Fruit fly (Drosophila melanogaster) whole organism, embryonic: ENCODE results near the gene Ttc19.
A peak's percentile ranks its signal among the peaks of the same experiment; 100 is the strongest.

Experiments
- Atf3 ChIP-seq: fragments of 200-800 bp; sonication (Bioruptor generic); optimal IDR thresholded peaks from 3 replicates; lab custom pipeline; 2016; ENCODE audit warnings: missing biosample characterization, missing genetic modification characterization
- Awh ChIP-seq: fragments of 200-800 bp; sonication (Bioruptor generic); IDR thresholded peaks from 2 replicates; pipeline ENCODE4, ENCODE4 v1.3.6; 2022; ENCODE audit warnings: missing biosample characterization, missing genetic modification characterization
- B-H1 ChIP-seq: fragments of 200-800 bp; sonication (Bioruptor generic); IDR thresholded peaks from 3 replicates; pipeline ENCODE4 v1.3.6; 2022; ENCODE audit warnings: missing biosample characterization, missing genetic modification characterization
- Bgb ChIP-seq: fragments of 200-800 bp; sonication (Bioruptor generic); IDR thresholded peaks from 2 replicates; pipeline ENCODE4 v1.3.6; 2022; ENCODE audit warnings: missing biosample characterization, missing genetic modification characterization; ENCODE audit not compliant: partially characterized antibody
- CG10147 ChIP-seq: fragments of 200-800 bp; sonication (Bioruptor generic); optimal IDR thresholded peaks from 2 replicates; lab custom pipeline; 2019; ENCODE audit warnings: missing biosample characterization, mild to moderate bottlenecking, missing genetic modification characterization, moderate library complexity
- CG10321 ChIP-seq: fragments of 200-800 bp; sonication (Bioruptor generic); IDR thresholded peaks from 2 replicates; pipeline ENCODE4 v1.3.6; 2022; ENCODE audit warnings: missing biosample characterization, missing genetic modification characterization
- CG10654 ChIP-seq: fragments of 200-800 bp; sonication (Bioruptor generic); optimal IDR thresholded peaks from 2 replicates; lab custom pipeline; 2016; ENCODE audit warnings: missing biosample characterization, missing genetic modification characterization
- CG12769 ChIP-seq: fragments of 200-800 bp; sonication (Bioruptor generic); optimal IDR thresholded peaks from 2 replicates; lab custom pipeline; 2019; ENCODE audit warnings: missing biosample characterization, mild to moderate bottlenecking, missing genetic modification characterization, moderate library complexity
- CG12942 ChIP-seq: fragments of 200-800 bp; sonication (Bioruptor generic); optimal IDR thresholded peaks from 3 replicates; lab custom pipeline; 2016; ENCODE audit warnings: missing biosample characterization, missing genetic modification characterization
- CG13424 ChIP-seq: fragments of 200-800 bp; sonication (Bioruptor generic); optimal IDR thresholded peaks from 2 replicates; lab custom pipeline; 2019; ENCODE audit warnings: missing biosample characterization, mild to moderate bottlenecking, missing genetic modification characterization, moderate library complexity
- CG1603 ChIP-seq: fragments of 200-800 bp; sonication (Bioruptor generic); optimal IDR thresholded peaks from 2 replicates; lab custom pipeline; 2019; ENCODE audit warnings: missing biosample characterization, mild to moderate bottlenecking, missing genetic modification characterization, moderate library complexity
- CG16815 ChIP-seq: fragments of 200-800 bp; sonication (Bioruptor generic); optimal IDR thresholded peaks from 3 replicates; lab custom pipeline; 2017; ENCODE audit warnings: missing biosample characterization, mild to moderate bottlenecking, missing genetic modification characterization
- CG1792 ChIP-seq: fragments of 200-800 bp; sonication (Bioruptor generic); optimal IDR thresholded peaks from 2 replicates; lab custom pipeline; 2016; ENCODE audit warnings: missing biosample characterization, missing genetic modification characterization
- CG2712 ChIP-seq: fragments of 200-800 bp; optimal IDR thresholded peaks from 3 replicates; lab custom pipeline; 2019; ENCODE audit warnings: missing biosample characterization, mild to moderate bottlenecking, missing genetic modification characterization, moderate library complexity
- CG34376 ChIP-seq: fragments of 200-800 bp; sonication (Bioruptor generic); optimal IDR thresholded peaks from 2 replicates; lab custom pipeline; 2018; ENCODE audit warnings: missing biosample characterization, mild to moderate bottlenecking, missing genetic modification characterization
- CG3995 ChIP-seq: fragments of 200-800 bp; sonication (Bioruptor generic); optimal IDR thresholded peaks from 3 replicates; lab custom pipeline; 2016; ENCODE audit warnings: missing biosample characterization, missing genetic modification characterization
- CG4617 ChIP-seq: fragments of 200-800 bp; sonication (Bioruptor generic); optimal IDR thresholded peaks from 3 replicates; lab custom pipeline; 2016; ENCODE audit warnings: missing biosample characterization, missing genetic modification characterization, borderline replicate concordance
- CG5245 ChIP-seq: fragments of 200-800 bp; sonication (Bioruptor generic); optimal IDR thresholded peaks from 3 replicates; lab custom pipeline; 2016; ENCODE audit warnings: missing biosample characterization, missing genetic modification characterization
- CG6689 ChIP-seq: fragments of 200-800 bp; sonication (Bioruptor generic); IDR thresholded peaks from 2 replicates; pipeline ENCODE4 v1.3.6; 2022; ENCODE audit warnings: missing biosample characterization, missing genetic modification characterization
- CG8089 ChIP-seq: fragments of 200-800 bp; sonication (Bioruptor generic); optimal IDR thresholded peaks from 3 replicates; lab custom pipeline; 2016; ENCODE audit warnings: missing biosample characterization, missing genetic modification characterization
- CG8359 ChIP-seq: fragments of 200-800 bp; sonication (Bioruptor generic); optimal IDR thresholded peaks from 2 replicates; lab custom pipeline; 2017; ENCODE audit warnings: missing biosample characterization, mild to moderate bottlenecking, missing genetic modification characterization, borderline replicate concordance
- CG8765 ChIP-seq: fragments of 200-800 bp; sonication (Bioruptor generic); IDR thresholded peaks from 2 replicates; pipeline ENCODE4 v1.3.6; 2022; ENCODE audit warnings: missing biosample characterization, missing genetic modification characterization
- CG9215 ChIP-seq: fragments of 200-800 bp; sonication (Bioruptor generic); IDR thresholded peaks from 2 replicates; pipeline ENCODE4 v1.3.6; 2022; ENCODE audit warnings: missing biosample characterization, missing genetic modification characterization
- Camta ChIP-seq: fragments of 200-800 bp; sonication (Bioruptor generic); optimal IDR thresholded peaks from 2 replicates; lab custom pipeline; 2016; ENCODE audit warnings: missing biosample characterization, missing genetic modification characterization
- Chrac-16 ChIP-seq: fragments of 200-800 bp; sonication (Bioruptor generic); optimal IDR thresholded peaks from 3 replicates; lab custom pipeline; 2016; ENCODE audit warnings: missing biosample characterization, missing genetic modification characterization
- Dbx ChIP-seq: fragments of 200-800 bp; sonication (Bioruptor generic); IDR thresholded peaks from 3 replicates; pipeline ENCODE4 v1.3.6; 2022; ENCODE audit warnings: missing biosample characterization, missing genetic modification characterization
- Fer2 ChIP-seq: fragments of 200-800 bp; sonication (Bioruptor generic); optimal IDR thresholded peaks from 2 replicates; lab custom pipeline; 2018; ENCODE audit warnings: missing biosample characterization, mild to moderate bottlenecking, missing genetic modification characterization, moderate library complexity
- HLH3B ChIP-seq: fragments of 200-800 bp; sonication (Bioruptor generic); IDR thresholded peaks from 2 replicates; pipeline ENCODE4 v1.3.6; 2022; ENCODE audit warnings: missing biosample characterization, missing genetic modification characterization
- MTF-1 ChIP-seq: fragments of 200-800 bp; sonication (Bioruptor generic); optimal IDR thresholded peaks from 2 replicates; lab custom pipeline; 2018; ENCODE audit warnings: missing biosample characterization, mild to moderate bottlenecking, missing genetic modification characterization, borderline replicate concordance
- NK7.1 ChIP-seq: fragments of 200-800 bp; sonication (Bioruptor generic); optimal IDR thresholded peaks from 3 replicates; lab custom pipeline; 2016; ENCODE audit warnings: missing biosample characterization, missing genetic modification characterization
- Rfx ChIP-seq: fragments of 200-800 bp; sonication (Bioruptor generic); IDR thresholded peaks from 2 replicates; pipeline ENCODE4 v1.3.6; 2022; ENCODE audit warnings: missing biosample characterization, missing genetic modification characterization
- Side ChIP-seq: fragments of 200-800 bp; sonication (Bioruptor generic); optimal IDR thresholded peaks from 2 replicates; lab custom pipeline; 2016; ENCODE audit warnings: missing biosample characterization, missing genetic modification characterization
- Trl ChIP-seq, 3 experiments: fragments of >200 bp in 2 of 3; fragments of 200-800 bp in 1 of 3; sonication (Bioruptor generic) in 1 of 3; optimal IDR thresholded peaks; 2 replicates in 1 of 3; 3 replicates in 2 of 3; lab custom pipeline; 2016 to 2017; ENCODE audit warnings: missing biosample characterization in 1 of 3, missing genetic modification characterization in 1 of 3
- ato ChIP-seq: fragments of 200-800 bp; sonication (Bioruptor generic); IDR thresholded peaks from 2 replicates; pipeline ENCODE4 v1.3.6; 2022; ENCODE audit warnings: missing biosample characterization, missing genetic modification characterization; ENCODE audit not compliant: partially characterized antibody
- bowl ChIP-seq: fragments of 200-800 bp; sonication (Bioruptor generic); IDR thresholded peaks from 2 replicates; pipeline ENCODE4 v1.3.6; 2022; ENCODE audit warnings: missing biosample characterization, missing genetic modification characterization
- cg ChIP-seq: fragments of 200-800 bp; sonication (Bioruptor generic); optimal IDR thresholded peaks from 3 replicates; lab custom pipeline; 2019; ENCODE audit warnings: missing biosample characterization, mild to moderate bottlenecking, missing genetic modification characterization, moderate library complexity
- crc ChIP-seq: fragments of 200-800 bp; sonication (Bioruptor generic); optimal IDR thresholded peaks from 2 replicates; lab custom pipeline; 2016; ENCODE audit warnings: missing biosample characterization, missing genetic modification characterization
- cwo ChIP-seq: fragments of 200-800 bp; sonication (Bioruptor generic); optimal IDR thresholded peaks from 3 replicates; lab custom pipeline; 2017; ENCODE audit warnings: missing biosample characterization, missing genetic modification characterization, mild to moderate bottlenecking, moderate library complexity, missing genetic modification reagents
- dimm ChIP-seq: fragments of 200-800 bp; sonication (Bioruptor generic); IDR thresholded peaks from 2 replicates; pipeline ENCODE4 v1.3.6; 2022; ENCODE audit warnings: missing biosample characterization, missing genetic modification characterization
- gsb ChIP-seq: fragments of 200-800 bp; sonication (Bioruptor generic); IDR thresholded peaks from 2 replicates; pipeline ENCODE4 v1.3.6; 2022; ENCODE audit warnings: missing biosample characterization, missing genetic modification characterization
- ham ChIP-seq: fragments of 200-800 bp; sonication (Bioruptor generic); IDR thresholded peaks from 2 replicates; pipeline ENCODE4 v1.3.6; 2022; ENCODE audit warnings: missing biosample characterization, missing genetic modification characterization
- lmd ChIP-seq: fragments of 200-800 bp; sonication (Bioruptor generic); IDR thresholded peaks from 2 replicates; pipeline ENCODE4 v1.3.6; 2022; ENCODE audit warnings: missing biosample characterization, missing genetic modification characterization
- nerfin-1 ChIP-seq: fragments of 200-800 bp; sonication (Bioruptor generic); optimal IDR thresholded peaks from 3 replicates; lab custom pipeline; 2019; ENCODE audit warnings: missing biosample characterization, mild to moderate bottlenecking, missing genetic modification characterization, moderate library complexity
- nmo ChIP-seq: fragments of 200-800 bp; sonication (Bioruptor generic); optimal IDR thresholded peaks from 2 replicates; lab custom pipeline; 2018; ENCODE audit warnings: missing biosample characterization, mild to moderate bottlenecking, missing genetic modification characterization, moderate library complexity
- phol ChIP-seq: fragments of 200-800 bp; sonication (Bioruptor generic); optimal IDR thresholded peaks from 3 replicates; lab custom pipeline; 2018; ENCODE audit warnings: missing biosample characterization, mild to moderate bottlenecking, missing genetic modification characterization, moderate library complexity
- pros ChIP-seq: fragments of 200-800 bp; sonication (Bioruptor generic); optimal IDR thresholded peaks from 3 replicates; lab custom pipeline; 2019; ENCODE audit warnings: missing biosample characterization, mild to moderate bottlenecking, missing genetic modification characterization, moderate library complexity
- repo ChIP-seq: fragments of 200-800 bp; sonication (Bioruptor generic); optimal IDR thresholded peaks from 2 replicates; lab custom pipeline; 2016; ENCODE audit warnings: missing biosample characterization, missing genetic modification characterization
- seq ChIP-seq: fragments of 200-800 bp; sonication (Bioruptor generic); IDR thresholded peaks from 2 replicates; pipeline ENCODE4 v1.3.6; 2022; ENCODE audit warnings: missing biosample characterization, missing genetic modification characterization
- tna ChIP-seq: fragments of 200-800 bp; sonication (Bioruptor generic); IDR thresholded peaks from 2 replicates; pipeline ENCODE4 v1.3.6; 2022; ENCODE audit warnings: missing biosample characterization, missing genetic modification characterization; ENCODE audit not compliant: partially characterized antibody
- tx ChIP-seq: fragments of 200-800 bp; sonication (Bioruptor generic); optimal IDR thresholded peaks from 2 replicates; lab custom pipeline; 2016; ENCODE audit warnings: missing biosample characterization, missing genetic modification characterization
- vnd ChIP-seq: fragments of 200-800 bp; sonication (Bioruptor generic); IDR thresholded peaks from 3 replicates; pipeline ENCODE4 v1.3.6; 2022; ENCODE audit warnings: missing biosample characterization, missing genetic modification characterization; ENCODE audit not compliant: partially characterized antibody

The Ttc19 gene

DNA sequence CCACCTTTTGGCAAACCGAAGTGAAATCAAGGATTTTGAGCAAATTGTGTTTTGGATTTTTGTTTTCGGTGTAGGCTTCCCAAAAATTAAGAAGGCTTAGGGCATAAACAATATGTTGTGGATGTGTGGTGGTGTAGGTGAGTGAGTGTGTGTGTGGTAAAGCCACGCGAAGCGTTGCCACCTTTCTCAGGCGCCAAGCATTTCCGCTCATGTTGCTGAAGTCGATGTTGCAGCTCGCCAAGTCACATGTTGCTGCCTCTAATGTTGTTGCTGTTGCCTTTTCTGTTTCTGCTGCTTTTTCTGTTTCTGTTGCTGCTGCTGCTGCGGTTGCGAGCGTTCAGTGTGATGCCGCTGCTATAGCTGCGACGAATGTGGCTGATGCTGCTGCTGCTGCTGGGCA, 34.8 kb upstream of the Ttc19 start (continued):
- TF ChIP-seq cwo, result no peak
- TF ChIP-seq CG1603 (tag; lab: Kevin White, UChicago), result peak; percentile 33
- TF ChIP-seq Rfx (GFP tag; lab: Robert Waterston, UW), result no peak
- no peak for TF ChIP-seq CG8359 (GFP tag; lab: Kevin White, UChicago)
- TF ChIP-seq nerfin-1, result no peak
- peak; percentile 27 for TF ChIP-seq MTF-1 (GFP tag; lab: Kevin White, UChicago)
- TF ChIP-seq B-H1 (GFP tag; lab: Robert Waterston, UW), result no peak
- TF ChIP-seq gsb (GFP tag; lab: Robert Waterston, UW), result no peak
- no peak for TF ChIP-seq ato (GFP tag; lab: Robert Waterston, UW)
- TF ChIP-seq phol, result no peak
- no peak for TF ChIP-seq seq (GFP tag; lab: Robert Waterston, UW)
- no peak for TF ChIP-seq CG5245 (GFP tag; lab: Kevin White, UChicago)
- no peak for TF ChIP-seq Atf3 (GFP tag; lab: Kevin White, UChicago)
- no peak for TF ChIP-seq CG4617 (GFP tag; lab: Kevin White, UChicago)
- TF ChIP-seq repo (GFP tag; lab: Kevin White, UChicago), result no peak
- TF ChIP-seq CG12769 (tag; lab: Kevin White, UChicago), result no peak
- TF ChIP-seq Awh (GFP tag; lab: Robert Waterston, UW), result no peak
- TF ChIP-seq HLH3B (GFP tag; lab: Robert Waterston, UW), result 0 out of 2 replicates have a peak, but pooled peaks have one; percentile 4
- no peak for TF ChIP-seq ham (GFP tag; lab: Robert Waterston, UW)
- no peak for TF ChIP-seq tna (GFP tag; lab: Robert Waterston, UW)
- TF ChIP-seq CG10654 (GFP tag; lab: Kevin White, UChicago), result no peak
- TF ChIP-seq crc (GFP tag; lab: Kevin White, UChicago), result no peak
- TF ChIP-seq CG2712 (tag; lab: Kevin White, UChicago), result no peak
- no peak for TF ChIP-seq CG16815 (GFP tag; lab: Kevin White, UChicago)
- TF ChIP-seq CG3995, result no peak
- TF ChIP-seq CG1792 (GFP tag; lab: Kevin White, UChicago), result no peak
- no peak for TF ChIP-seq Chrac-16
- TF ChIP-seq Dbx (GFP tag; lab: Robert Waterston, UW), result no peak
- TF ChIP-seq Camta, result no peak
- peak; percentile 35 for TF ChIP-seq cg
- TF ChIP-seq CG13424 (tag; lab: Kevin White, UChicago), result no peak
- no peak for TF ChIP-seq CG8765
- peak; percentile 18; the same call in 1 of the 2 replicates for TF ChIP-seq bowl
- no peak for TF ChIP-seq lmd (GFP tag; lab: Robert Waterston, UW)
- TF ChIP-seq CG10147 (GFP tag; lab: Kevin White, UChicago), result no peak
- TF ChIP-seq CG9215 (GFP tag; lab: Robert Waterston, UW), result no peak
- TF ChIP-seq CG12942, result no peak
- TF ChIP-seq CG34376 (GFP tag; lab: Kevin White, UChicago), result no peak
- TF ChIP-seq Fer2 (tag; lab: Kevin White, UChicago), result no peak
- TF ChIP-seq nmo (GFP tag; lab: Kevin White, UChicago), result no peak
- no peak for TF ChIP-seq tx (GFP tag; lab: Kevin White, UChicago)
- TF ChIP-seq NK7.1, result no peak
- no peak for TF ChIP-seq CG6689
- no peak for TF ChIP-seq Side (GFP tag; lab: Kevin White, UChicago)
- no peak for TF ChIP-seq CG8089 (GFP tag; lab: Kevin White, UChicago)
- TF ChIP-seq dimm (GFP tag; lab: Robert Waterston, UW), result no peak
- no peak for TF ChIP-seq Trl (optimal IDR thresholded peaks at IDR 0.05; lab: Kevin White, UChicago)
- TF ChIP-seq Trl (GFP tag; optimal IDR thresholded peaks at IDR 0.05; lab: Kevin White, UChicago), result no peak
- no peak for TF ChIP-seq vnd
- no peak for TF ChIP-seq CG10321 (GFP tag; lab: Robert Waterston, UW)
- TF ChIP-seq Bgb, result no peak
- TF ChIP-seq pros (GFP tag; lab: Kevin White, UChicago), result no peak
